Worm (Caenorhabditis elegans) whole organism, L4 larva: Measurements from ENCODE around the gene rnp-5.

Source experiments
- D1046.2 ChIP-seq: fragments of 200-800 bp; sonication (Bioruptor generic); IDR thresholded peaks from 2 replicates; pipeline ENCODE4 v1.3.6; 2022; ENCODE audit warnings: missing genetic modification characterization, missing compliant biosample characterization
- F26F4.8 ChIP-seq: fragments of 200-800 bp; sonication (Bioruptor generic); conservative IDR thresholded peaks from 2 replicates; pipeline ENCODE4 v1.3.6; 2022; ENCODE audit warnings: missing genetic modification characterization, missing compliant biosample characterization
- F37D6.2 ChIP-seq: sonication (generic microtip); optimal IDR thresholded peaks from 2 replicates; lab custom pipeline; 2016; ENCODE audit warnings: mild to moderate bottlenecking, missing genetic modification characterization, missing compliant biosample characterization
- F49E8.2 ChIP-seq: sonication (generic microtip); optimal IDR thresholded peaks from 2 replicates; lab custom pipeline; 2016; ENCODE audit warnings: missing compliant biosample characterization, mild to moderate bottlenecking, missing genetic modification characterization, borderline replicate concordance
- T20F7.1 ChIP-seq: fragments of 200-800 bp; sonication (Bioruptor generic); optimal IDR thresholded peaks from 2 replicates; lab custom pipeline; 2018; ENCODE audit warnings: mild to moderate bottlenecking, missing genetic modification characterization, missing compliant biosample characterization
- Y105C5A.15 ChIP-seq: fragments of 200-800 bp; sonication (Bioruptor generic); IDR thresholded peaks from 2 replicates; pipeline ENCODE4 v1.3.6; 2022; ENCODE audit warnings: missing genetic modification characterization, missing compliant biosample characterization
- Y48G9A.11 ChIP-seq: fragments of 200-800 bp; sonication (Bioruptor generic); IDR thresholded peaks from 2 replicates; pipeline ENCODE4 v1.3.6; 2022; ENCODE audit warnings: missing genetic modification reagents, missing genetic modification characterization, missing compliant biosample characterization
- ZK546.5 ChIP-seq, 2 experiments: sonication (generic microtip); optimal IDR thresholded peaks; 2 replicates each; lab custom pipeline; 2017; ENCODE audit warnings: missing biosample characterization in 2 of 2, missing genetic modification characterization in 2 of 2
- aly-2 ChIP-seq: sonication (generic microtip); optimal IDR thresholded peaks from 2 replicates; lab custom pipeline; 2018; ENCODE audit warnings: missing biosample characterization, missing genetic modification characterization
- ceh-20 ChIP-seq: fragments of 200-800 bp; sonication (Bioruptor generic); IDR thresholded peaks from 2 replicates; pipeline ENCODE4 v1.3.6; 2022; ENCODE audit warnings: missing genetic modification reagents, missing genetic modification characterization, missing compliant biosample characterization
- ceh-32 ChIP-seq: sonication (generic microtip); optimal IDR thresholded peaks from 2 replicates; lab custom pipeline; 2016; ENCODE audit warnings: mild to moderate bottlenecking, missing genetic modification characterization, missing compliant biosample characterization; ENCODE audit not compliant: poor library complexity
- ceh-44 ChIP-seq: fragments of 200-800 bp; sonication (Bioruptor generic); IDR thresholded peaks from 2 replicates; pipeline ENCODE4 v1.3.6; 2022; ENCODE audit warnings: missing genetic modification reagents, missing genetic modification characterization, missing compliant biosample characterization
- ceh-82 ChIP-seq: sonication (generic microtip); optimal IDR thresholded peaks from 2 replicates; lab custom pipeline; 2017; ENCODE audit warnings: missing biosample characterization, missing genetic modification characterization
- ctbp-1 ChIP-seq: fragments of 200-800 bp; sonication (Bioruptor generic); IDR thresholded peaks from 2 replicates; pipeline ENCODE4 v1.3.6; 2022; ENCODE audit warnings: missing genetic modification reagents, missing genetic modification characterization, missing compliant biosample characterization
- daf-16 ChIP-seq, 3 experiments: sonication (generic microtip); optimal IDR thresholded peaks; 2 replicates each; lab custom pipeline; 2016 to 2017; ENCODE audit warnings: missing genetic modification characterization in 3 of 3, missing genetic modification reagents in 3 of 3, mild to moderate bottlenecking in 2 of 3, missing compliant biosample characterization in 2 of 3, missing biosample characterization in 1 of 3, moderate library complexity in 1 of 3
- daf-19 ChIP-seq: fragments of 200-800 bp; sonication (Bioruptor generic); conservative IDR thresholded peaks from 2 replicates; pipeline ENCODE4 v1.3.6; 2022; ENCODE audit warnings: missing genetic modification characterization, missing compliant biosample characterization
- dpl-1 ChIP-seq: fragments of 150-350 bp; optimal IDR thresholded peaks from 2 replicates; lab custom pipeline; 2014; ENCODE audit warnings: missing biosample characterization, missing genetic modification reagents, missing genetic modification characterization
- duxl-1 ChIP-seq: sonication (generic microtip); optimal IDR thresholded peaks from 2 replicates; lab custom pipeline; 2016; ENCODE audit warnings: mild to moderate bottlenecking, missing genetic modification characterization, moderate library complexity, missing compliant biosample characterization; ENCODE audit not compliant: poor library complexity
- fkh-10 ChIP-seq: fragments of 150-350 bp; optimal IDR thresholded peaks from 2 replicates; lab custom pipeline; 2014; ENCODE audit warnings: missing biosample characterization, missing genetic modification reagents, missing genetic modification characterization
- hif-1 ChIP-seq, 2 experiments: sonication (generic microtip); optimal IDR thresholded peaks; 2 replicates each; lab custom pipeline; 2016 to 2017; ENCODE audit warnings: missing compliant biosample characterization in 2 of 2, missing genetic modification characterization in 2 of 2, missing genetic modification reagents in 2 of 2, missing genotype in 2 of 2, mild to moderate bottlenecking in 1 of 2
- hlh-30 ChIP-seq: sonication (generic microtip); optimal IDR thresholded peaks from 2 replicates; lab custom pipeline; 2017; ENCODE audit warnings: antibody characterized with exemption, mild to moderate bottlenecking, missing genetic modification characterization, missing compliant biosample characterization; ENCODE audit not compliant: insufficient read depth
- lin-1 ChIP-seq: fragments of 200-800 bp; sonication (Bioruptor generic); IDR thresholded peaks from 2 replicates; pipeline ENCODE4 v1.3.6; 2022; ENCODE audit warnings: missing genetic modification reagents, missing genetic modification characterization, missing compliant biosample characterization
- lin-13 ChIP-seq: fragments of 150-350 bp; optimal IDR thresholded peaks from 2 replicates; lab custom pipeline; 2014; ENCODE audit warnings: missing biosample characterization, missing genetic modification reagents, missing genetic modification characterization
- lin-15B ChIP-seq: fragments of 150-350 bp; sonication (generic microtip); optimal IDR thresholded peaks from 3 replicates; lab custom pipeline; 2014; ENCODE audit warnings: missing biosample characterization, missing genetic modification characterization
- lin-38 ChIP-seq: fragments of 200-800 bp; sonication (Bioruptor generic); IDR thresholded peaks from 2 replicates; pipeline ENCODE4 v1.3.6; 2022; ENCODE audit warnings: missing genetic modification reagents, missing genetic modification characterization, missing compliant biosample characterization
- lin-39 ChIP-seq: fragments of 150-350 bp; optimal IDR thresholded peaks from 2 replicates; lab custom pipeline; 2014; ENCODE audit warnings: missing biosample characterization, missing genetic modification reagents, missing genetic modification characterization
- lir-3 ChIP-seq: sonication (generic microtip); optimal IDR thresholded peaks from 2 replicates; lab custom pipeline; 2016; ENCODE audit warnings: mild to moderate bottlenecking, missing genetic modification characterization, missing compliant biosample characterization
- lsy-2 ChIP-seq, 2 experiments: fragments of 150-350 bp in 1 of 2; sonication (generic microtip) in 1 of 2; optimal IDR thresholded peaks; 2 replicates each; lab custom pipeline; 2014 to 2017; ENCODE audit warnings: missing biosample characterization in 2 of 2, missing genetic modification characterization in 2 of 2
- madf-5 ChIP-seq, 2 experiments: fragments of 200-800 bp; sonication (Bioruptor generic); IDR thresholded peaks; 2 replicates each; pipeline ENCODE4 v1.3.6; 2022; ENCODE audit warnings: missing compliant biosample characterization in 2 of 2, missing genetic modification characterization in 2 of 2
- madf-9 ChIP-seq: fragments of 200-800 bp; sonication (Bioruptor generic); conservative IDR thresholded peaks from 2 replicates; pipeline ENCODE4 v1.3.6; 2022; ENCODE audit warnings: missing genetic modification reagents, missing genetic modification characterization, missing compliant biosample characterization
- mdt-29 ChIP-seq: fragments of 200-800 bp; sonication (Bioruptor generic); IDR thresholded peaks from 2 replicates; pipeline ENCODE4 v1.3.6; 2022; ENCODE audit warnings: missing genetic modification reagents, missing genetic modification characterization, missing compliant biosample characterization
- mxl-3 ChIP-seq: fragments of 200-800 bp; sonication (Bioruptor generic); optimal IDR thresholded peaks from 2 replicates; lab custom pipeline; 2018; ENCODE audit warnings: mild to moderate bottlenecking, missing genetic modification characterization, missing compliant biosample characterization
- nhr-10 ChIP-seq: fragments of 150-350 bp; optimal IDR thresholded peaks from 2 replicates; lab custom pipeline; 2014; ENCODE audit warnings: missing biosample characterization, missing genetic modification characterization
- nhr-25 ChIP-seq: sonication (generic microtip); optimal IDR thresholded peaks from 2 replicates; lab custom pipeline; 2017; ENCODE audit warnings: missing genetic modification characterization, mild to moderate bottlenecking, missing compliant biosample characterization, antibody characterized with exemption, moderate library complexity, borderline replicate concordance; ENCODE audit not compliant: insufficient read depth
- nhr-42 ChIP-seq: fragments of 200-800 bp; sonication (Bioruptor generic); IDR thresholded peaks from 2 replicates; pipeline ENCODE4 v1.3.6; 2022; ENCODE audit warnings: missing genetic modification characterization, missing compliant biosample characterization
- nhr-6 ChIP-seq: fragments of 150-350 bp; optimal IDR thresholded peaks from 2 replicates; lab custom pipeline; 2014; ENCODE audit warnings: missing biosample characterization, missing genetic modification characterization
- php-3 ChIP-seq: fragments of 200-800 bp; sonication (Bioruptor generic); IDR thresholded peaks from 2 replicates; pipeline ENCODE4 v1.3.6; 2022; ENCODE audit warnings: missing genetic modification reagents, missing genetic modification characterization, missing compliant biosample characterization
- pqm-1 ChIP-seq: sonication (generic microtip); optimal IDR thresholded peaks from 2 replicates; lab custom pipeline; 2017; ENCODE audit warnings: missing biosample characterization, missing genetic modification characterization
- sdz-12 ChIP-seq: fragments of 200-800 bp; sonication (Bioruptor generic); optimal IDR thresholded peaks from 2 replicates; lab custom pipeline; 2018; ENCODE audit warnings: mild to moderate bottlenecking, missing genetic modification characterization, missing compliant biosample characterization
- skn-1 ChIP-seq: fragments of 150-350 bp; optimal IDR thresholded peaks from 2 replicates; lab custom pipeline; 2014; ENCODE audit warnings: missing biosample characterization, missing genetic modification characterization
- snpc-1.2 ChIP-seq: fragments of 200-800 bp; sonication (Bioruptor generic); IDR thresholded peaks from 2 replicates; pipeline ENCODE4 v1.3.6; 2022; ENCODE audit warnings: missing genetic modification reagents, missing genetic modification characterization, missing compliant biosample characterization
- tag-97 ChIP-seq: fragments of 200-800 bp; sonication (Bioruptor generic); IDR thresholded peaks from 2 replicates; pipeline ENCODE4 v1.3.6; 2022; ENCODE audit warnings: missing genetic modification characterization, missing compliant biosample characterization
- tra-1 ChIP-seq: fragments of 200-800 bp; sonication (Bioruptor generic); IDR thresholded peaks from 2 replicates; pipeline ENCODE4 v1.3.6; 2022; ENCODE audit warnings: missing genetic modification reagents, missing genetic modification characterization, missing compliant biosample characterization
- unc-130 ChIP-seq: sonication (generic microtip); optimal IDR thresholded peaks from 2 replicates; lab custom pipeline; 2016; ENCODE audit warnings: missing genetic modification reagents, missing genetic modification characterization, missing compliant biosample characterization
- unc-62 ChIP-seq, 3 experiments: fragments of 150-350 bp in 1 of 3; sonication (generic microtip); optimal IDR thresholded peaks in 2 of 3; peaks in 1 of 3; 1 replicate in 1 of 3; 2 replicates in 2 of 3; lab custom pipeline; 2014 to 2017; ENCODE audit warnings: missing biosample characterization in 3 of 3, missing genetic modification characterization in 3 of 3, missing genetic modification reagents in 3 of 3, missing genotype in 1 of 3
- vab-7 ChIP-seq: fragments of 200-800 bp; sonication (Bioruptor generic); IDR thresholded peaks from 2 replicates; pipeline ENCODE4 v1.3.6; 2022; ENCODE audit warnings: missing genetic modification reagents, missing genetic modification characterization, missing compliant biosample characterization
- zag-1 ChIP-seq: fragments of 150-350 bp; optimal IDR thresholded peaks from 2 replicates; lab custom pipeline; 2014; ENCODE audit warnings: missing biosample characterization, missing genetic modification characterization
- zip-2 ChIP-seq: fragments of 150-350 bp; optimal IDR thresholded peaks from 2 replicates; lab custom pipeline; 2014; ENCODE audit warnings: missing biosample characterization, missing genetic modification characterization
- ztf-7 ChIP-seq: fragments of 150-350 bp; optimal IDR thresholded peaks from 2 replicates; lab custom pipeline; 2014; ENCODE audit warnings: missing biosample characterization, missing genetic modification characterization

The rnp-5 gene

ce11 chrIII:887874-888299, 34.2 kb upstream of the rnp-5 start (continued):
- TF ChIP-seq hlh-30 = peak; percentile 88
- TF ChIP-seq tag-97 (GFP tag; lab: Robert Waterston, UW) = no peak
- TF ChIP-seq ceh-44 (GFP tag; lab: Robert Waterston, UW) = no peak
- peak; percentile 51; the same call in 1 of the 2 replicates for TF ChIP-seq madf-9
- no peak for TF ChIP-seq ZK546.5 (tag; optimal IDR thresholded peaks at IDR 0.05; lab: Kevin White, UChicago)
- peak; percentile 61 for TF ChIP-seq T20F7.1
- no peak for TF ChIP-seq unc-130
- no peak for TF ChIP-seq ceh-82
- no peak for TF ChIP-seq daf-19
- peak; percentile 11 for TF ChIP-seq pqm-1 (tag; lab: Kevin White, UChicago)
- no peak for TF ChIP-seq lin-13 (GFP tag; lab: Kevin White, UChicago)
- TF ChIP-seq dpl-1 (GFP tag; lab: Kevin White, UChicago) = peak; percentile 26
- peak; percentile 60 to 77 for TF ChIP-seq lsy-2 (tag; optimal IDR thresholded peaks at IDR 0.05; lab: Kevin White, UChicago)
- peak; percentile 50; the same call in 1 of the 2 replicates for TF ChIP-seq lin-38 (GFP tag; lab: Robert Waterston, UW)
- no peak for TF ChIP-seq F26F4.8
- no peak for TF ChIP-seq zip-2 (tag; lab: Kevin White, UChicago)
- TF ChIP-seq F37D6.2 (tag; lab: Kevin White, UChicago) = peak; percentile 70
- no peak for TF ChIP-seq mdt-29
- no peak for TF ChIP-seq sdz-12 (GFP tag; lab: Kevin White, UChicago)
- TF ChIP-seq lin-1 = no peak
- TF ChIP-seq duxl-1 (tag; lab: Kevin White, UChicago) = no peak
- 0 out of 2 replicates have a peak, but pooled peaks have one; percentile 40 for TF ChIP-seq php-3
- TF ChIP-seq aly-2 (tag; lab: Kevin White, UChicago) = no peak
- TF ChIP-seq Y48G9A.11 = no peak
- TF ChIP-seq zag-1 (tag; lab: Kevin White, UChicago) = no peak
- TF ChIP-seq hif-1 (tag; optimal IDR thresholded peaks at IDR 0.05; lab: Kevin White, UChicago) = peak in 1 of 2 experiments; percentile 65
- no peak for TF ChIP-seq lin-15B
- TF ChIP-seq lin-39 = no peak
- TF ChIP-seq lir-3 = no peak
- TF ChIP-seq nhr-25 (tag; lab: Kevin White, UChicago) = no peak
- no peak for TF ChIP-seq unc-62 (GFP tag; optimal IDR thresholded peaks at IDR 0.05 in 1 of 2; lab: Kevin White, UChicago)
- TF ChIP-seq unc-62 (tag; optimal IDR thresholded peaks at IDR 0.05; lab: Kevin White, UChicago) = no peak
- no peak for TF ChIP-seq nhr-42 (GFP tag; lab: Robert Waterston, UW)
- no peak for TF ChIP-seq nhr-10 (tag; lab: Kevin White, UChicago)
- TF ChIP-seq ceh-32 (tag; lab: Kevin White, UChicago) = no peak
- peak; percentile 78 for TF ChIP-seq ctbp-1 (GFP tag; lab: Robert Waterston, UW)
- TF ChIP-seq skn-1 (tag; lab: Kevin White, UChicago) = no peak
- no peak for TF ChIP-seq Y105C5A.15 (GFP tag; lab: Robert Waterston, UW)
- TF ChIP-seq madf-5 (GFP tag; IDR thresholded peaks at IDR 0.05; lab: Robert Waterston, UW) = no peak
- TF ChIP-seq daf-16 (GFP tag; optimal IDR thresholded peaks at IDR 0.05; lab: Kevin White, UChicago) = no peak
- peak; percentile 69 for TF ChIP-seq daf-16 (tag; optimal IDR thresholded peaks at IDR 0.05; lab: Kevin White, UChicago)
- peak; percentile 23; the same call in 1 of the 2 replicates for TF ChIP-seq ceh-20
- TF ChIP-seq ztf-7 (tag; lab: Kevin White, UChicago) = peak; percentile 7
- TF ChIP-seq nhr-6 (tag; lab: Kevin White, UChicago) = no peak
- peak; percentile 88 for TF ChIP-seq mxl-3 (GFP tag; lab: Kevin White, UChicago)
- no peak for TF ChIP-seq vab-7 (GFP tag; lab: Robert Waterston, UW)
- TF ChIP-seq snpc-1.2 (GFP tag; lab: Robert Waterston, UW) = peak; percentile 48; the same call in 1 of the 2 replicates
- peak; percentile 92 for TF ChIP-seq fkh-10 (GFP tag; lab: Kevin White, UChicago)
- no peak for TF ChIP-seq D1046.2 (GFP tag; lab: Robert Waterston, UW)
- TF ChIP-seq F49E8.2 (tag; lab: Kevin White, UChicago) = no peak
- no peak for TF ChIP-seq tra-1 (GFP tag; lab: Robert Waterston, UW)
